Fruit fly (Drosophila melanogaster): ENCODE measurements around the gene Drsl3.

Gene Drsl3

dm6 chr3L:3319223-3319643 lies 4.4 kb downstream of the Drsl3 start, which contains the start of the genes PIG-C, CG12016 and Dpm2 (continued):
- TF ChIP-seq CG30431 (GFP tag; optimal IDR thresholded peaks at IDR 0.05), result peak; percentile 19
- TF ChIP-seq Dad (GFP tag; optimal IDR thresholded peaks at IDR 0.05), result peak; percentile 57
- no peak for TF ChIP-seq p53 (GFP tag; optimal IDR thresholded peaks at IDR 0.05)
- 0 out of 3 replicates have a peak, but pooled peaks have one; percentile 32 for TF ChIP-seq H15 (GFP tag; IDR thresholded peaks at IDR 0.05)
- peak; percentile 69 for TF ChIP-seq Ptx1 (GFP tag; IDR thresholded peaks at IDR 0.05)
- peak; percentile 61; the same call in 1 of the 2 replicates for TF ChIP-seq al (GFP tag; IDR thresholded peaks at IDR 0.05)
- TF ChIP-seq pita (GFP tag; optimal IDR thresholded peaks at IDR 0.05), result no peak
- no peak for TF ChIP-seq grn (GFP tag; optimal IDR thresholded peaks at IDR 0.05)
- peak; percentile 56 for TF ChIP-seq Fer1 (GFP tag; optimal IDR thresholded peaks at IDR 0.05)
- peak; percentile 85 for TF ChIP-seq CG3847 (GFP tag; IDR thresholded peaks at IDR 0.05)
- TF ChIP-seq CG13624 (GFP tag; optimal IDR thresholded peaks at IDR 0.05), result peak; percentile 82
- TF ChIP-seq dysf (GFP tag; IDR thresholded peaks at IDR 0.05), result peak; percentile 71; the same call in 2 of the 3 replicates
- no peak for TF ChIP-seq Hr39 (optimal IDR thresholded peaks at IDR 0.05)
- TF ChIP-seq MESR4 (GFP tag; optimal IDR thresholded peaks at IDR 0.05), result no peak
- TF ChIP-seq schlank (tag; optimal IDR thresholded peaks at IDR 0.05), result peak; percentile 17
- no peak for TF ChIP-seq yki (optimal IDR thresholded peaks at IDR 0.05)
- no peak for TF ChIP-seq Vsx1 (GFP tag; optimal IDR thresholded peaks at IDR 0.05)
- TF ChIP-seq D (optimal IDR thresholded peaks at IDR 0.05), result no peak
- peak; percentile 39 for TF ChIP-seq D (GFP tag; optimal IDR thresholded peaks at IDR 0.05)
- no peak for TF ChIP-seq Dfd (GFP tag; optimal IDR thresholded peaks at IDR 0.05)
- peak; percentile 52 for TF ChIP-seq pnt (GFP tag; optimal IDR thresholded peaks at IDR 0.05)
- TF ChIP-seq Xrp1 (GFP tag; IDR thresholded peaks at IDR 0.05), result peak; percentile 53; the same call in 1 of the 2 replicates
- peak; percentile 99 for TF ChIP-seq CG16813 (GFP tag; IDR thresholded peaks at IDR 0.05; ENCODE audit: partially characterized antibody)
- TF ChIP-seq en (GFP tag; optimal IDR thresholded peaks at IDR 0.05), result peak; percentile 35
- peak; percentile 30 for TF ChIP-seq CG8388 (GFP tag; optimal IDR thresholded peaks at IDR 0.05)
- no peak for TF ChIP-seq CG4707 (GFP tag; optimal IDR thresholded peaks at IDR 0.05)
- TF ChIP-seq Awh (GFP tag; IDR thresholded peaks at IDR 0.05), result no peak
- no peak for TF ChIP-seq CG11696 (GFP tag; IDR thresholded peaks at IDR 0.05)
- no peak for TF ChIP-seq CG7271 (tag; optimal IDR thresholded peaks at IDR 0.05)
- peak; percentile 38; the same call in 1 of the 3 replicates for TF ChIP-seq B-H1 (GFP tag; IDR thresholded peaks at IDR 0.05)
- no peak for TF ChIP-seq CG2875 (GFP tag; optimal IDR thresholded peaks at IDR 0.05)
- TF ChIP-seq Bgb (GFP tag; IDR thresholded peaks at IDR 0.05; ENCODE audit: partially characterized antibody), result peak; percentile 97
- no peak for TF ChIP-seq Neu2 (GFP tag; optimal IDR thresholded peaks at IDR 0.05; ENCODE audit: borderline replicate concordance)
- TF ChIP-seq ac (GFP tag; optimal IDR thresholded peaks at IDR 0.05), result no peak
- TF ChIP-seq slbo (GFP tag; IDR thresholded peaks at IDR 0.05), result peak; percentile 81
- TF ChIP-seq fd3F (GFP tag; optimal IDR thresholded peaks at IDR 0.05), result peak; percentile 12
- no peak for TF ChIP-seq sd (tag; optimal IDR thresholded peaks at IDR 0.05)
- peak; percentile 53; the same call in 1 of the 2 replicates for TF ChIP-seq cas (GFP tag; IDR thresholded peaks at IDR 0.05)
- peak; percentile 79; the same call in 2 of the 3 replicates for TF ChIP-seq mld (GFP tag; IDR thresholded peaks at IDR 0.05; ENCODE audit: partially characterized antibody)
- TF ChIP-seq CG12942 (GFP tag; optimal IDR thresholded peaks at IDR 0.05), result peak; percentile 42
- TF ChIP-seq tll (GFP tag; optimal IDR thresholded peaks at IDR 0.05), result peak; percentile 28 to 58
- TF ChIP-seq CG12299 (tag; optimal IDR thresholded peaks at IDR 0.05), result peak; percentile 34
- TF ChIP-seq wor (GFP tag; IDR thresholded peaks at IDR 0.05), result no peak
- TF ChIP-seq CG17829 (tag; optimal IDR thresholded peaks at IDR 0.05), result peak; percentile 73
- no peak for TF ChIP-seq emc (GFP tag; optimal IDR thresholded peaks at IDR 0.05)
- TF ChIP-seq CG6765 (GFP tag; optimal IDR thresholded peaks at IDR 0.05), result no peak
- TF ChIP-seq gt (GFP tag; IDR thresholded peaks at IDR 0.05), result no peak
- peak; percentile 50 for TF ChIP-seq CG13123 (GFP tag; optimal IDR thresholded peaks at IDR 0.05)
- TF ChIP-seq Asciz (GFP tag; optimal IDR thresholded peaks at IDR 0.05), result no peak
- peak; percentile 27 for TF ChIP-seq CG3838 (GFP tag; optimal IDR thresholded peaks at IDR 0.05)
- TF ChIP-seq CG15011 (GFP tag; optimal IDR thresholded peaks at IDR 0.05), result no peak
- no peak for TF ChIP-seq CG6175 (GFP tag; IDR thresholded peaks at IDR 0.05)
